Fruit fly (Drosophila melanogaster) S2 (cell line): ENCODE results near the gene Gr39a.

Experiments
- CG8478 ChIP-seq: fragments of >200 bp; optimal IDR thresholded peaks from 2 replicates; lab custom pipeline; 2018
- CTCF ChIP-seq, 2 experiments: fragments of >200 bp; optimal IDR thresholded peaks; 2 replicates each; lab custom pipeline; 2018

dm6 chr2L:21262832-21263231 is 27.7 kb upstream of the Gr39a start, which contains the start of gene CG8671:
- TF ChIP-seq CTCF (optimal IDR thresholded peaks at IDR 0.05; lab: Kevin White, UChicago) (no peak), CG8478 (no peak)
